Fruit fly (Drosophila melanogaster) whole organism, wandering third instar larva: Measurements from ENCODE around the gene CG4701.
"Not testable (repeated sequence)": the region's sequence is repeated elsewhere in the genome, so short reads cannot be mapped to it uniquely, and the experiment has no call there.

Experiments used
- brk ChIP-seq: fragments of 200-800 bp; sonication (Bioruptor generic); optimal IDR thresholded peaks from 2 replicates; lab custom pipeline; 2016; ENCODE audit warnings: missing biosample characterization, mild to moderate bottlenecking, missing genetic modification characterization
- fru ChIP-seq: fragments of 200-800 bp; sonication (Bioruptor generic); optimal IDR thresholded peaks from 3 replicates; lab custom pipeline; 2016; ENCODE audit warnings: missing biosample characterization, mild to moderate bottlenecking, missing genetic modification characterization
- rgr ChIP-seq: fragments of 200-800 bp; sonication (Bioruptor generic); optimal IDR thresholded peaks from 3 replicates; lab custom pipeline; 2016; ENCODE audit warnings: missing biosample characterization, mild to moderate bottlenecking, missing genetic modification characterization
- usp ChIP-seq: fragments of >200 bp; optimal IDR thresholded peaks from 2 replicates; lab custom pipeline; 2017; ENCODE audit warnings: missing biosample characterization, missing genetic modification characterization

DNA sequence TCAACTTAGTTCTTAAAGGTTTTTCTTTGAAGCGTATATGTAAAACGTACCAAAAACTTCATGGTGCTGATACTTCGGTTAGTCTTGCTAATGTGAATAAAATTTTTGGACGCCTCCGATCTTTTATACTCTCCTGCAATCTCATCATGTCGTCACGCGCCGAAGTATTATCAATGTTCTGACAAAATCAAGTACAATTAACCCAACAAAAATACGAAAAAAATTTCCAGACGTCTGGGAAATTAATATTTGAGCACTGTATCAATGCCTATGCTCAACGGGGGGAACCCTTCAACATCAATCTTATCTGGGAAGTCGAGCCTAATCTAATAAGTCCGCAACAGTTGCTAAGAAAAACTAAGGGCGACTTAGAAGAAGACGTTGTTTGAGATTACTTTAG is 24.0 kb upstream of the CG4701 start, which contains the start of gene CG42586:
- TF ChIP-seq usp, fru, brk, rgr (GFP tag; lab: Kevin White, UChicago): not testable (repeated sequence)
